Fruit fly (Drosophila melanogaster) whole organism, embryonic: ENCODE results near the gene CG10232.

ENCODE experiments used
- CG12299 ChIP-seq: fragments of 200-800 bp; sonication (Bioruptor generic); optimal IDR thresholded peaks from 2 replicates; lab custom pipeline; 2018; ENCODE audit warnings: missing biosample characterization, mild to moderate bottlenecking, missing genetic modification characterization
- CG4730 ChIP-seq: fragments of 200-800 bp; sonication (Bioruptor generic); IDR thresholded peaks from 2 replicates; pipeline ENCODE4 v1.3.6; 2022; ENCODE audit warnings: missing biosample characterization, missing genetic modification characterization
- chn ChIP-seq: fragments of 200-800 bp; sonication (Bioruptor generic); optimal IDR thresholded peaks from 2 replicates; lab custom pipeline; 2016; ENCODE audit warnings: missing biosample characterization, missing genetic modification characterization

DNA sequence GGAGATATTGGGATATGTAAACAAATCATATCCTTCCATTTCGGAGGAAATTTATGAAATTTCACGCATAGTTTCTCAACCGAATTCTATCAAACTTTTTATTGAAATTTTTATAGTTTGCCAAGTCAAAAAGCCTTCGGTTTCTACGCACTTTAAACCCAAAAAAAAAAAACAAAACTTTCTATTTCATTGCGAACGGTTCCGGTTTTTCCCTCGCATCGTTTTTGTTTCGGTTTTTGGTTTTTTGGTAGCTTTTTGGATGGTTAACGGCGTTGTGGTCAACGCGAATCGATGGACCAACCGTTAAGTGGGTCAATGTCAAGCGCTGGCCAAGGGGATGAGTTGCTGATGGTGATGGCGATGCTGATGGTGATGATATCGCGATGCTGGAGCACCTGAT lies 19.5 kb upstream of the CG10232 start:
- TF ChIP-seq CG4730 (GFP tag; lab: Robert Waterston, UW) = no peak
- no peak for TF ChIP-seq CG12299 (tag; lab: Kevin White, UChicago)
- TF ChIP-seq chn = no peak
